Worm (Caenorhabditis elegans) whole organism, mixed stage, embryonic: ENCODE results near the gene best-15.

Source experiments
- tbx-8 ChIP-seq: fragments of 200-800 bp; sonication (Bioruptor generic); optimal IDR thresholded peaks from 2 replicates; lab custom pipeline; 2018; ENCODE audit warnings: mild to moderate bottlenecking, missing genetic modification characterization, moderate library complexity, missing compliant biosample characterization
- unc-62 ChIP-seq: fragments of 150-350 bp; optimal IDR thresholded peaks from 2 replicates; lab custom pipeline; 2014; ENCODE audit warnings: missing biosample characterization, missing genetic modification reagents, missing genetic modification characterization

DNA sequence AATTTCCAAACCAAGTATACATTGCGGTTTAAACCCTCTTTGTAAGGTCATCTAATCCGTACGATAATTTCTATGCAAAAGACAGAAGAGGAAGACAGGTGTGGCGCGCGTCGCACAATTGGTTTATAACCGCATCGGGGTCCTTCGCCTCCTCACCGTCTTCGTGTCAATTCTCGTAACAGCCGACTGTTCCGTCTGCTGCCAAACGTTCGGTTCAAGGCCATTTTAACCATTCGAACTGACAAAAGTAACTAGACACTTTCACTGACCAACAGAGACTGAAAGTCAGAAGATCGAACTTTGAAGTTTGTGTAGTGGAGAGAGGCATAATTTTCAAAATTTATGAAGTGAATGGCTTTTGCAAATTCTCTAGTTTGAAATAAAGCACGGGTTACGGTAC lies 16.1 kb downstream of the best-15 start:
- TF ChIP-seq unc-62 (no peak), tbx-8 (GFP tag; lab: Kevin White, UChicago) (no peak)
